Worm (Caenorhabditis elegans) whole organism, L4 larva: ENCODE data around the gene Y53C12A.10.

ENCODE experiments used
- ZK546.5 ChIP-seq, 2 experiments: sonication (generic microtip); optimal IDR thresholded peaks; 2 replicates each; lab custom pipeline; 2017; ENCODE audit warnings: missing biosample characterization in 2 of 2, missing genetic modification characterization in 2 of 2
- aly-2 ChIP-seq: sonication (generic microtip); optimal IDR thresholded peaks from 2 replicates; lab custom pipeline; 2018; ENCODE audit warnings: missing biosample characterization, missing genetic modification characterization
- dve-1 ChIP-seq: sonication (generic microtip); optimal IDR thresholded peaks from 2 replicates; lab custom pipeline; 2017; ENCODE audit warnings: antibody characterized with exemption, mild to moderate bottlenecking, missing genetic modification characterization, missing compliant biosample characterization; ENCODE audit not compliant: insufficient read depth
- fos-1 ChIP-seq: fragments of 150-350 bp; optimal IDR thresholded peaks from 2 replicates; lab custom pipeline; 2014; ENCODE audit warnings: missing biosample characterization, missing genetic modification characterization
- nhr-25 ChIP-seq: sonication (generic microtip); optimal IDR thresholded peaks from 2 replicates; lab custom pipeline; 2017; ENCODE audit warnings: missing genetic modification characterization, mild to moderate bottlenecking, missing compliant biosample characterization, antibody characterized with exemption, moderate library complexity, borderline replicate concordance; ENCODE audit not compliant: insufficient read depth
- nhr-28 ChIP-seq: fragments of 150-350 bp; optimal IDR thresholded peaks from 2 replicates; lab custom pipeline; 2014; ENCODE audit warnings: missing biosample characterization, missing genetic modification characterization
- unc-39 ChIP-seq: sonication (generic microtip); optimal IDR thresholded peaks from 2 replicates; lab custom pipeline; 2017; ENCODE audit warnings: missing biosample characterization, missing genetic modification characterization

DNA sequence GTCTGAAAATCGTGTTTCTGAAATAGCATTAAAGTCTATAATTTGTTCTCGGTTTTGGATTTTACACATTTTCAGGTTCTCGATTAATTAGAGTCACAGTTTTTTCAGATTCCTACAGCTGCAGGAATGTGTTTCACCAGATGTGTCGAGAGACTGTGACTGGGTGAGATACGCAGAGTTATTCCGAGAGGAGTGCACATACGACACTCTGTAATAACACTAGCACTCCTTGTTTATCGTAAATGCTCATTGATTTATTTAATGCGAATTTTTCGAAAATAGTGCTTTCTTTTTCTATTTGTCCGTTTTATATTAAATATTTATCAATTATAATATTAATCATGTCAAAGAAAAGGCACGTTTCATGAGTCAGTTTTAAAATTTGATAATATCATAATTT, 37.3 kb downstream of the Y53C12A.10 start, which contains the start of gene ZK1320.11:
- no peak for TF ChIP-seq ZK546.5 (tag; optimal IDR thresholded peaks at IDR 0.05; lab: Kevin White, UChicago)
- TF ChIP-seq fos-1 (tag; lab: Kevin White, UChicago) = no peak
- TF ChIP-seq unc-39 (tag; lab: Kevin White, UChicago) = no peak
- TF ChIP-seq nhr-25 = no peak
- no peak for TF ChIP-seq aly-2 (tag; lab: Kevin White, UChicago)
- TF ChIP-seq nhr-28 (tag; lab: Kevin White, UChicago) = no peak
- no peak for TF ChIP-seq dve-1 (tag; lab: Kevin White, UChicago)
